ENCODE assay signal across 1 fruit fly cellular context in genomic region chr3R:12121161-12121560, dm6.
TF ChIP-seq lines count a peak whose summit lies in the region.

No protein-coding gene starts in this region.

TF ChIP-seq in whole organism, embryonic, 481 proteins besides CTCF, POLR2A, EP300 and RAD21 (continued from another document):
- peak; percentile 94 for TF ChIP-seq Hsf (GFP tag; optimal IDR thresholded peaks at IDR 0.05; lab: Kevin White, UChicago)
- TF ChIP-seq D19B (GFP tag; optimal IDR thresholded peaks at IDR 0.05; lab: Kevin White, UChicago): peak; percentile 77
- TF ChIP-seq CG4282 (GFP tag; optimal IDR thresholded peaks at IDR 0.05; lab: Kevin White, UChicago): peak; percentile 77
- TF ChIP-seq CG13287 (GFP tag; IDR thresholded peaks at IDR 0.05; lab: Robert Waterston, UW; ENCODE audit: partially characterized antibody): peak; percentile 76
- TF ChIP-seq gcm2 (GFP tag; optimal IDR thresholded peaks at IDR 0.05; lab: Kevin White, UChicago): peak; percentile 46
- peak; percentile 84 for TF ChIP-seq CG6765 (GFP tag; optimal IDR thresholded peaks at IDR 0.05; lab: Kevin White, UChicago)
- peak; percentile 77 for TF ChIP-seq Sox102F (GFP tag; optimal IDR thresholded peaks at IDR 0.05; lab: Kevin White, UChicago)
- TF ChIP-seq HmgD (GFP tag; optimal IDR thresholded peaks at IDR 0.05; lab: Kevin White, UChicago): peak; percentile 93
- peak; percentile 71 for TF ChIP-seq row (GFP tag; IDR thresholded peaks at IDR 0.05; lab: Robert Waterston, UW)
- peak; percentile 78 for TF ChIP-seq nau (GFP tag; optimal IDR thresholded peaks at IDR 0.05; lab: Kevin White, UChicago)
- peak; percentile 94 for TF ChIP-seq Optix (GFP tag; IDR thresholded peaks at IDR 0.05; lab: Robert Waterston, UW)
- peak; percentile 91 for TF ChIP-seq ind (GFP tag; optimal IDR thresholded peaks at IDR 0.05; lab: Kevin White, UChicago)
- no peak for TF ChIP-seq lbe (GFP tag; optimal IDR thresholded peaks at IDR 0.05; lab: Kevin White, UChicago)
- peak; percentile 73 for TF ChIP-seq CG2120 (GFP tag; optimal IDR thresholded peaks at IDR 0.05; lab: Kevin White, UChicago)
- peak; percentile 85 for TF ChIP-seq CG7786 (GFP tag; optimal IDR thresholded peaks at IDR 0.05; lab: Kevin White, UChicago)
- TF ChIP-seq CG32532 (GFP tag; IDR thresholded peaks at IDR 0.05; lab: Robert Waterston, UW): peak; percentile 96
- peak; percentile 69 for TF ChIP-seq Adf1 (GFP tag; IDR thresholded peaks at IDR 0.05; lab: Robert Waterston, UW)
- TF ChIP-seq Camta (GFP tag; optimal IDR thresholded peaks at IDR 0.05; lab: Kevin White, UChicago): peak; percentile 89
- no peak for TF ChIP-seq prd (optimal IDR thresholded peaks at IDR 0.05; lab: Kevin White, UChicago)
- peak; percentile 93 for TF ChIP-seq prd (GFP tag; IDR thresholded peaks at IDR 0.05; lab: Robert Waterston, UW)
- peak; percentile 70 for TF ChIP-seq CG8359 (GFP tag; optimal IDR thresholded peaks at IDR 0.05; lab: Kevin White, UChicago; ENCODE audit: borderline replicate concordance)
- no peak for TF ChIP-seq gfzf (GFP tag; optimal IDR thresholded peaks at IDR 0.05; lab: Kevin White, UChicago)
- TF ChIP-seq slou (GFP tag; optimal IDR thresholded peaks at IDR 0.05; lab: Kevin White, UChicago): peak; percentile 97
- peak; percentile 85 for TF ChIP-seq Bteb2 (GFP tag; optimal IDR thresholded peaks at IDR 0.05; lab: Kevin White, UChicago)
- TF ChIP-seq CG11696 (GFP tag; IDR thresholded peaks at IDR 0.05; lab: Robert Waterston, UW): peak; percentile 51
- peak; percentile 96 for TF ChIP-seq Ptx1 (GFP tag; IDR thresholded peaks at IDR 0.05; lab: Robert Waterston, UW)
- peak; percentile 48 for TF ChIP-seq kni (GFP tag; optimal IDR thresholded peaks at IDR 0.05; lab: Kevin White, UChicago)
- peak; percentile 79 for TF ChIP-seq crc (GFP tag; optimal IDR thresholded peaks at IDR 0.05; lab: Kevin White, UChicago)
- TF ChIP-seq tx (GFP tag; optimal IDR thresholded peaks at IDR 0.05; lab: Kevin White, UChicago): peak; percentile 79
- peak; percentile 99 for TF ChIP-seq Med (GFP tag; lab: Kevin White, UChicago)
- TF ChIP-seq CG12155 (GFP tag; optimal IDR thresholded peaks at IDR 0.05; lab: Kevin White, UChicago): peak; percentile 79
- peak; percentile 86 for TF ChIP-seq Mad (GFP tag; optimal IDR thresholded peaks at IDR 0.05; lab: Kevin White, UChicago)
- peak; percentile 98 for TF ChIP-seq sob (GFP tag; IDR thresholded peaks at IDR 0.05; lab: Robert Waterston, UW)
- TF ChIP-seq ci (GFP tag; IDR thresholded peaks at IDR 0.05; lab: Robert Waterston, UW): peak; percentile 98
- peak; percentile 50 for TF ChIP-seq ftz-f1 (GFP tag; optimal IDR thresholded peaks at IDR 0.05; lab: Kevin White, UChicago)
- TF ChIP-seq fd64A (GFP tag; optimal IDR thresholded peaks at IDR 0.05; lab: Kevin White, UChicago): peak; percentile 73
